Worm (Caenorhabditis elegans): ENCODE data around the gene latd-1.
A peak's percentile ranks its signal among the peaks of the same experiment; 100 is the strongest.

Gene latd-1

ce11 chrX:7906430-7907014 lies 8.9 kb upstream of the latd-1 start, which contains the start of gene C39D10.1 (continued):
- TF ChIP-seq tbx-9 (tag; optimal IDR thresholded peaks at IDR 0.05; ENCODE audit: borderline replicate concordance) (no peak), nhr-90 (tag; optimal IDR thresholded peaks at IDR 0.05) (peak; percentile 71)

DNA sequence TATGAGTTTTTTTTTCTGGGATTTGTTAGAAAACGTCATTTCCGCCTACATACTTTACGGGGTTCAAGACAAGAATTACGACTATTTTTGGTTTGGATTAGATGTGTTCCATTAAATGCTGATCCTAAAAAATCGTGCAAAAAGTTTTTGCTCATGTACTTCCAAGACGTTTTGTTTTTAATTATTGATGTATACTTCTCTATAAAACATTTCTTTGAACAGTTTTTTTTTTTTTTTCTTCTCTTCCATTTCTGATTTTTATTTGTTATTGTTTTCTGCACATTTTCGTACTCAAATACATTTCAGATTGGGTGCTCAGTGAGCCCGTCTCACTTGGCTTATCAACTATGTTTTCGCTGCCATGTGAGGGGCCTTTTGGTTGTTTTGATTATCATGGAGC lies 5.4 kb upstream of the latd-1 start, which contains the start of gene C39D10.11:
Gene C39D10.11 (plus strand): TSS at position 301 of the 400 bp plus-strand sequence.
- no peak for TF ChIP-seq nhr-90 (tag; optimal IDR thresholded peaks at IDR 0.05)
- no peak for TF ChIP-seq egl-18 (GFP tag; IDR thresholded peaks at IDR 0.05)
- no peak for TF ChIP-seq hmg-20 (GFP tag; IDR thresholded peaks at IDR 0.05)
- TF ChIP-seq nhr-179 (tag; optimal IDR thresholded peaks at IDR 0.05): no peak
- TF ChIP-seq mxl-1 (tag; optimal IDR thresholded peaks at IDR 0.05): no peak
- TF ChIP-seq fkh-3 (tag; optimal IDR thresholded peaks at IDR 0.05): no peak
- TF ChIP-seq pbrm-1 (GFP tag; IDR thresholded peaks at IDR 0.05): no peak

ce11 chrX:7901840-7902239 lies 4.2 kb upstream of the latd-1 start:
- no peak for TF ChIP-seq ceh-27 (GFP tag; optimal IDR thresholded peaks at IDR 0.05)
- no peak for TF ChIP-seq lin-35 (GFP tag; optimal IDR thresholded peaks at IDR 0.05)
- no peak for TF ChIP-seq aptf-2 (GFP tag; conservative IDR thresholded peaks at IDR 0.05)
- TF ChIP-seq sdz-38 (tag; optimal IDR thresholded peaks at IDR 0.05): no peak
- no peak for TF ChIP-seq hlh-12 (tag; optimal IDR thresholded peaks at IDR 0.05)
- no peak for TF ChIP-seq lin-26 (GFP tag; IDR thresholded peaks at IDR 0.05)
- peak; percentile 77 for TF ChIP-seq nhr-80 (tag; optimal IDR thresholded peaks at IDR 0.05)
- TF ChIP-seq zim-3 (tag; optimal IDR thresholded peaks at IDR 0.05): no peak

DNA sequence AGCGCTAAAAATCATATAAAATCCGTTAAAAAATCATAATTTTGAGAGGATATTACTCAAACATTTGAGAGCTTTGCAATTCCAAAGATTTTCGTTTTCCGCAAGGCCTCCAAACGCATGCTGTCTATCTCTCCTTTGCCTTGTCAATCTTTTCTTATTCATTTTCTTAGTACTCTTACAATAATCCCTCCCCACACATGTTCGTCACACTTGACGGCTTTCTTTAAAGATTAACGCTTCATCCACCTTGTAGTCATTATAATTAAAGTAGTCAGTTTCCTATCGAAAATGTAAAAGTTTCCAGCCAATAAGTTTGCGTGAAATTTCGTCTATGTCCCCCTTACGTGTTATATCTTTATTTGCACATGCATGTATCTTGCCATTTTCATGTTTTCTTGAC lies 2.6 kb upstream of the latd-1 start:
- TF ChIP-seq lsl-1 (GFP tag; optimal IDR thresholded peaks at IDR 0.05) (no peak), nfya-2 (GFP tag; IDR thresholded peaks at IDR 0.05) (no peak), bed-2 (GFP tag; IDR thresholded peaks at IDR 0.05) (no peak), dox-1 (GFP tag; IDR thresholded peaks at IDR 0.05) (no peak), K11D2.4 (GFP tag; IDR thresholded peaks at IDR 0.05) (no peak), ceh-79 (tag; optimal IDR thresholded peaks at IDR 0.05) (no peak), C17E4.6 (GFP tag; IDR thresholded peaks at IDR 0.05) (no peak), madf-3 (GFP tag; IDR thresholded peaks at IDR 0.05) (no peak), cebp-2 (GFP tag; IDR thresholded peaks at IDR 0.05) (no peak), nhr-80 (tag; optimal IDR thresholded peaks at IDR 0.05) (no peak), pbrm-1 (GFP tag; IDR thresholded peaks at IDR 0.05) (no peak), die-1 (tag; optimal IDR thresholded peaks at IDR 0.05) (no peak), ceh-27 (GFP tag; optimal IDR thresholded peaks at IDR 0.05) (no peak), ztf-25 (GFP tag; IDR thresholded peaks at IDR 0.05) (no peak), B0261.1 (tag; optimal IDR thresholded peaks at IDR 0.05) (no peak), somi-1 (GFP tag; optimal IDR thresholded peaks at IDR 0.05) (no peak), rpc-1 (optimal IDR thresholded peaks at IDR 0.05) (no peak), rpc-1 (tag; optimal IDR thresholded peaks at IDR 0.05) (no peak), ets-4 (GFP tag; optimal IDR thresholded peaks at IDR 0.05) (no peak), ccch-3 (GFP tag; optimal IDR thresholded peaks at IDR 0.05) (no peak)

DNA sequence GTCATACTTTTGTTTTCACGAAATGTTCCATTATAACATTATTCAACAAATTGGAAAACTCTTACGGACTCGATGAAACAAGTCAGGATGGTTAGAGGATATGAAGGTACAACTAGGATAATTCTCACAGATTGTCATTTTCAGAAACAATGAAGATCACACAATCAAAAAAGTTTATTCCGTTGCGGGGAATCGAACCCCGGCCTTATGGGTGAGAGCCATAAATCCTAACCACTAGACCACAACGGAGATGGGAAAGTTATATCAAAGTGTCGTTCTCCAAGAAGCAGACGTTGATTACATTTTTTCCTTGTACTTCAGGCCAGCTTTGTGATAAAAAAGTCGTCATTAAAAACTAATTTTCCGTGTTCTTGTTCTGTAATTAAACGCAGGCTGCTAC lies 541 bp upstream of the latd-1 start:
- TF ChIP-seq tlf-1 (GFP tag; optimal IDR thresholded peaks at IDR 0.05): no peak
- TF ChIP-seq die-1 (tag; optimal IDR thresholded peaks at IDR 0.05): peak; percentile 63
- 0 out of 2 replicates have a peak, but pooled peaks have one; percentile 46 for TF ChIP-seq rcor-1 (GFP tag; IDR thresholded peaks at IDR 0.05)
- TF ChIP-seq Y56A3A.18 (GFP tag; IDR thresholded peaks at IDR 0.05): peak; percentile 68; the same call in 1 of the 2 replicates
- TF ChIP-seq snpc-1.1 (tag; optimal IDR thresholded peaks at IDR 0.05; ENCODE audit: insufficient read depth): peak; percentile 12
- no peak for TF ChIP-seq madf-6 (GFP tag; IDR thresholded peaks at IDR 0.05)
- TF ChIP-seq ztf-18 (tag; optimal IDR thresholded peaks at IDR 0.05): peak; percentile 0
- no peak for TF ChIP-seq C06A6.2 (GFP tag; conservative IDR thresholded peaks at IDR 0.05)
- peak; percentile 15 for TF ChIP-seq madf-10 (tag; optimal IDR thresholded peaks at IDR 0.05)
- no peak for TF ChIP-seq B0336.3 (GFP tag; IDR thresholded peaks at IDR 0.05)
- peak; percentile 86 for TF ChIP-seq lin-26 (GFP tag; IDR thresholded peaks at IDR 0.05)
- TF ChIP-seq lsy-27 (tag; optimal IDR thresholded peaks at IDR 0.05; ENCODE audit: borderline replicate concordance, insufficient read depth): no peak
- no peak for TF ChIP-seq F23B12.7 (tag; optimal IDR thresholded peaks at IDR 0.05; ENCODE audit: insufficient read depth)
- TF ChIP-seq mxl-1 (tag; optimal IDR thresholded peaks at IDR 0.05): peak; percentile 58

Data from whole organism, young adult.